Worm (Caenorhabditis elegans) whole organism, L1 larva: ENCODE measurements around the gene K08H2.3.

Experiments
- C34B4.2 ChIP-seq: sonication (generic microtip); optimal IDR thresholded peaks from 2 replicates; lab custom pipeline; 2017; ENCODE audit warnings: mild to moderate bottlenecking, missing genetic modification characterization, missing compliant biosample characterization
- F16B12.6 ChIP-seq: fragments of 150-350 bp; optimal IDR thresholded peaks from 2 replicates; lab custom pipeline; 2014; ENCODE audit warnings: missing biosample characterization, missing genetic modification characterization
- Y116A8C.19 ChIP-seq: sonication (generic microtip); optimal IDR thresholded peaks from 2 replicates; lab custom pipeline; 2016; ENCODE audit warnings: missing compliant biosample characterization, missing genetic modification characterization, borderline replicate concordance
- alr-1 ChIP-seq: fragments of 200-800 bp; sonication (Bioruptor generic); optimal IDR thresholded peaks from 2 replicates; lab custom pipeline; 2018; ENCODE audit warnings: borderline replicate concordance, mild to moderate bottlenecking, missing genetic modification characterization, missing compliant biosample characterization
- aly-2 ChIP-seq: fragments of 150-350 bp; optimal IDR thresholded peaks from 2 replicates; lab custom pipeline; 2014; ENCODE audit warnings: missing biosample characterization, missing genetic modification characterization
- blmp-1 ChIP-seq: fragments of 150-350 bp; optimal IDR thresholded peaks from 2 replicates; lab custom pipeline; 2014; ENCODE audit warnings: missing biosample characterization, missing genetic modification characterization
- ceh-63 ChIP-seq: fragments of 200-800 bp; sonication (Bioruptor generic); optimal IDR thresholded peaks from 2 replicates; lab custom pipeline; 2018; ENCODE audit warnings: mild to moderate bottlenecking, missing genetic modification characterization, missing compliant biosample characterization
- ceh-8 ChIP-seq: fragments of 200-800 bp; sonication (Bioruptor generic); optimal IDR thresholded peaks from 2 replicates; lab custom pipeline; 2018; ENCODE audit warnings: mild to moderate bottlenecking, missing genetic modification characterization, moderate library complexity, missing compliant biosample characterization
- ceh-90 ChIP-seq: sonication (generic microtip); optimal IDR thresholded peaks from 2 replicates; lab custom pipeline; 2016; ENCODE audit warnings: missing genetic modification characterization, missing compliant biosample characterization
- dpl-1 ChIP-seq, 3 experiments: fragments of 150-350 bp in 2 of 3; sonication (generic microtip) in 1 of 3; optimal IDR thresholded peaks; 2 replicates each; lab custom pipeline; 2014 to 2017; ENCODE audit warnings: missing biosample characterization in 3 of 3, missing genetic modification characterization in 3 of 3, missing genetic modification reagents in 3 of 3
- dsc-1 ChIP-seq: sonication (generic microtip); optimal IDR thresholded peaks from 2 replicates; lab custom pipeline; 2016; ENCODE audit warnings: mild to moderate bottlenecking, missing genetic modification characterization, missing compliant biosample characterization
- efl-1 ChIP-seq, 4 experiments: fragments of 150-350 bp; optimal IDR thresholded peaks in 3 of 4; peaks in 1 of 4; 1 replicate in 1 of 4; 2 replicates in 3 of 4; lab custom pipeline; 2014; ENCODE audit warnings: missing biosample characterization in 2 of 4, missing genetic modification characterization in 2 of 4, missing genetic modification reagents in 2 of 4
- efl-3 ChIP-seq: fragments of 200-800 bp; sonication (Bioruptor generic); optimal IDR thresholded peaks from 2 replicates; lab custom pipeline; 2018; ENCODE audit warnings: mild to moderate bottlenecking, missing genetic modification characterization, missing compliant biosample characterization
- egl-13 ChIP-seq: sonication (generic microtip); optimal IDR thresholded peaks from 2 replicates; lab custom pipeline; 2016; ENCODE audit warnings: missing genotype, missing genetic modification reagents, missing genetic modification characterization, missing compliant biosample characterization
- egl-27 ChIP-seq, 2 experiments: fragments of 150-350 bp in 1 of 2; sonication (generic microtip); optimal IDR thresholded peaks; 3 replicates each; lab custom pipeline; 2017 to 2018; ENCODE audit warnings: missing biosample characterization in 2 of 2, missing genetic modification characterization in 2 of 2, missing genetic modification reagents in 2 of 2
- elt-2 ChIP-seq: sonication (generic microtip); optimal IDR thresholded peaks from 2 replicates; lab custom pipeline; 2016; ENCODE audit warnings: missing genetic modification characterization, mild to moderate bottlenecking, inconsistent platforms, missing compliant biosample characterization, missing genetic modification reagents
- fkh-4 ChIP-seq: sonication (generic microtip); optimal IDR thresholded peaks from 2 replicates; lab custom pipeline; 2016; ENCODE audit warnings: missing compliant biosample characterization, missing genetic modification characterization, borderline replicate concordance
- hlh-17 ChIP-seq: fragments of 200-800 bp; sonication (Bioruptor generic); optimal IDR thresholded peaks from 2 replicates; lab custom pipeline; 2018; ENCODE audit warnings: missing genetic modification characterization, mild to moderate bottlenecking, missing compliant biosample characterization, moderate library complexity, borderline replicate concordance
- hpl-2 ChIP-seq: fragments of 150-350 bp; optimal IDR thresholded peaks from 2 replicates; lab custom pipeline; 2014; ENCODE audit warnings: missing biosample characterization, missing genetic modification reagents, missing genetic modification characterization
- isw-1 ChIP-seq: fragments of 200-800 bp; sonication (Bioruptor generic); IDR thresholded peaks from 2 replicates; pipeline ENCODE4 v1.3.6; 2022; ENCODE audit warnings: missing genetic modification characterization, missing compliant biosample characterization
- jun-1 ChIP-seq: fragments of 150-350 bp; optimal IDR thresholded peaks from 2 replicates; lab custom pipeline; 2014; ENCODE audit warnings: missing biosample characterization, missing genetic modification reagents, missing genetic modification characterization
- lin-14 ChIP-seq: fragments of 200-800 bp; sonication (Bioruptor generic); optimal IDR thresholded peaks from 2 replicates; lab custom pipeline; 2018; ENCODE audit warnings: mild to moderate bottlenecking, missing genetic modification characterization, moderate library complexity, missing compliant biosample characterization
- lin-35 ChIP-seq, 2 experiments: fragments of 150-350 bp; optimal IDR thresholded peaks; 2 replicates each; lab custom pipeline; 2014; ENCODE audit warnings: missing biosample characterization in 2 of 2, missing genetic modification characterization in 2 of 2, missing genetic modification reagents in 2 of 2
- lin-39 ChIP-seq: fragments of 150-350 bp; optimal IDR thresholded peaks from 2 replicates; lab custom pipeline; 2014; ENCODE audit warnings: missing biosample characterization, missing genetic modification reagents, missing genetic modification characterization
- lsy-2 ChIP-seq, 2 experiments: fragments of 150-350 bp; optimal IDR thresholded peaks; 2 replicates each; lab custom pipeline; 2014; ENCODE audit warnings: missing biosample characterization in 2 of 2, missing genetic modification characterization in 2 of 2
- nhr-11 ChIP-seq: fragments of 150-350 bp; optimal IDR thresholded peaks from 2 replicates; lab custom pipeline; 2014; ENCODE audit warnings: missing biosample characterization, missing genetic modification characterization
- nhr-20 ChIP-seq: sonication (generic microtip); optimal IDR thresholded peaks from 2 replicates; lab custom pipeline; 2016; ENCODE audit warnings: mild to moderate bottlenecking, missing genetic modification characterization, missing compliant biosample characterization
- nhr-237 ChIP-seq: fragments of 150-350 bp; optimal IDR thresholded peaks from 2 replicates; lab custom pipeline; 2014; ENCODE audit warnings: missing biosample characterization, missing genetic modification characterization
- nhr-47 ChIP-seq: sonication (generic microtip); optimal IDR thresholded peaks from 2 replicates; lab custom pipeline; 2016; ENCODE audit warnings: mild to moderate bottlenecking, missing genetic modification characterization, moderate library complexity, missing compliant biosample characterization
- nhr-77 ChIP-seq: fragments of 150-350 bp; optimal IDR thresholded peaks from 2 replicates; lab custom pipeline; 2014; ENCODE audit warnings: missing biosample characterization, missing genetic modification characterization
- nhr-85 ChIP-seq: sonication (generic microtip); peaks from one replicate; lab custom pipeline; 2016; ENCODE audit warnings: missing genetic modification characterization, inconsistent platforms, missing compliant biosample characterization
- nhr-90 ChIP-seq: sonication (generic microtip); optimal IDR thresholded peaks from 2 replicates; lab custom pipeline; 2016; ENCODE audit warnings: mild to moderate bottlenecking, missing genetic modification characterization, missing compliant biosample characterization; ENCODE audit not compliant: poor library complexity
- pag-3 ChIP-seq: sonication (generic microtip); optimal IDR thresholded peaks from 2 replicates; lab custom pipeline; 2017; ENCODE audit warnings: missing genetic modification characterization, mild to moderate bottlenecking, missing compliant biosample characterization, antibody characterized with exemption, borderline replicate concordance; ENCODE audit not compliant: insufficient read depth
- pax-3 ChIP-seq: fragments of 200-800 bp; sonication (Bioruptor generic); optimal IDR thresholded peaks from 2 replicates; lab custom pipeline; 2018; ENCODE audit warnings: mild to moderate bottlenecking, missing genetic modification characterization, moderate library complexity, missing compliant biosample characterization
- rnt-1 ChIP-seq: sonication (generic microtip); optimal IDR thresholded peaks from 2 replicates; lab custom pipeline; 2016; ENCODE audit warnings: mild to moderate bottlenecking, missing genetic modification characterization, moderate library complexity, missing compliant biosample characterization
- skn-1 ChIP-seq: fragments of 150-350 bp; optimal IDR thresholded peaks from 2 replicates; lab custom pipeline; 2014; ENCODE audit warnings: missing biosample characterization, missing genetic modification characterization
- snpc-4 ChIP-seq: fragments of 150-350 bp; optimal IDR thresholded peaks from 2 replicates; lab custom pipeline; 2014; ENCODE audit warnings: missing biosample characterization, missing genetic modification characterization
- tbx-2 ChIP-seq: sonication (generic microtip); optimal IDR thresholded peaks from 2 replicates; lab custom pipeline; 2016; ENCODE audit warnings: missing genetic modification characterization, missing compliant biosample characterization
- unc-130 ChIP-seq: fragments of 150-350 bp; optimal IDR thresholded peaks from 2 replicates; lab custom pipeline; 2017; ENCODE audit warnings: missing biosample characterization, missing genetic modification characterization, inconsistent platforms
- unc-30 ChIP-seq: sonication (generic microtip); optimal IDR thresholded peaks from 2 replicates; lab custom pipeline; 2017; ENCODE audit warnings: missing biosample characterization, missing genetic modification characterization
- unc-62 ChIP-seq: fragments of 150-350 bp; optimal IDR thresholded peaks from 2 replicates; lab custom pipeline; 2014; ENCODE audit warnings: missing biosample characterization, missing genetic modification reagents, missing genetic modification characterization
- ztf-4 ChIP-seq: fragments of 150-350 bp; optimal IDR thresholded peaks from 2 replicates; lab custom pipeline; 2014; ENCODE audit warnings: missing biosample characterization, missing genetic modification characterization

The K08H2.3 gene

DNA sequence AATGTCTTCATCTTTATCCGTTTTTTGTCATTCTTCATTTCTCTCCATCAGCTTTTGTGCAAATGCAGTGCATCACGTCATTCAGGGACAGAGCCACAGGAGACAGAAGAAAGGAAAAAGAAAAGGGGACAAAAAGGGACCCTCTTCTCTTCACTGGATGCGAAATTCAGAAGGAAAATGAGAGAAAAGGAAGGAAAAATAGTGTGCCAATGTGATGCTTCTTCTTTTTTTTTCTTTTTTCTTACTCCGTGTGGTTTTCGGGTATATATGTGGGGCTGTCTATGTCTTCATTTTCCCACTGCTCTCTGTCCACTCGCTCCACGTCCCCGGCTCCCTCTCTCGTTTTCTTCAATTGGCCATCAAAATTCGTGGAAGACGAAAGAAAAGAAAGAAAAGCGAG is 26.7 kb upstream of the K08H2.3 start (continued):
- no peak for TF ChIP-seq dpl-1 (GFP tag; optimal IDR thresholded peaks at IDR 0.05; lab: Kevin White, UChicago)
- peak; percentile 57 for TF ChIP-seq tbx-2 (tag; lab: Kevin White, UChicago)
- TF ChIP-seq lin-39 (tag; lab: Kevin White, UChicago): peak; percentile 46
- no peak for TF ChIP-seq efl-3 (GFP tag; lab: Kevin White, UChicago)
- peak; percentile 41 for TF ChIP-seq nhr-47 (tag; lab: Kevin White, UChicago)
- TF ChIP-seq ceh-8 (GFP tag; lab: Kevin White, UChicago): peak; percentile 10
- no peak for TF ChIP-seq blmp-1
- no peak for TF ChIP-seq unc-30 (tag; lab: Kevin White, UChicago)
- no peak for TF ChIP-seq elt-2 (tag; lab: Kevin White, UChicago)
- TF ChIP-seq hpl-2: no peak
- no peak for TF ChIP-seq unc-62 (GFP tag; lab: Kevin White, UChicago)
- no peak for TF ChIP-seq egl-13 (tag; lab: Kevin White, UChicago)
- TF ChIP-seq pax-3 (tag; lab: Kevin White, UChicago): no peak
- TF ChIP-seq lin-14 (GFP tag; lab: Kevin White, UChicago): peak; percentile 94
- TF ChIP-seq rnt-1 (tag; lab: Kevin White, UChicago): peak; percentile 27
- no peak for TF ChIP-seq skn-1 (tag; lab: Kevin White, UChicago)
- TF ChIP-seq lin-35 (GFP tag; optimal IDR thresholded peaks at IDR 0.05; lab: Kevin White, UChicago): peak in 1 of 2 experiments; percentile 31
- TF ChIP-seq aly-2 (tag; lab: Kevin White, UChicago): no peak

- TF ChIP-seq nhr-77 (tag; lab: Kevin White, UChicago): no peak
- peak; percentile 99 for TF ChIP-seq dsc-1 (tag; lab: Kevin White, UChicago)
- peak; percentile 93 for TF ChIP-seq fkh-4
Observed at ce11 chrX:13212528-13212927, 24.7 kb upstream of the K08H2.3 start.

DNA sequence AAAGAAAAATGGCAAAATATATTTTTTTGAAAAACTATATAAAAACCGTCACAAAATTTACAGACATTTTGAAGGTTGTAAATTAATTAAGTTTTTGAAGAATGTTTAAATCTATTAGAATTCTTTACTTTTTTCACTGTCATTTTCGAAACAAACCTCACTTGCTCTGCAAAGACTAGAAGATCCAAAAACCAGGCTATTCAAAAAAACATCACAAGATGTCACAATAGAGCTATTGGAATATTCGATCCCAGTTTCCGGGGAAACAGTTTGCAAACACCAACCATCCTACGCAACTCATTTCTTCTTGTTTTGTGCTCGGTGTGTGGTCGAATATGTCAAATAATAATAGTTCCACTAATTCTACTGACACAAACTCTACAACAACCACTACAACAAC is 20.4 kb upstream of the K08H2.3 start, which contains the start of gene R12H7.4:
Gene R12H7.4 (plus strand): TSS at position 301 of the 400 bp plus-strand sequence.
- no peak for TF ChIP-seq nhr-77 (tag; lab: Kevin White, UChicago)
- no peak for TF ChIP-seq efl-1 (optimal IDR thresholded peaks at IDR 0.05; lab: Kevin White, UChicago)
- peak in 1 of 2 experiments; percentile 29 for TF ChIP-seq efl-1 (GFP tag; optimal IDR thresholded peaks at IDR 0.05 in 1 of 2; lab: Kevin White, UChicago)
- no peak for TF ChIP-seq C34B4.2
- no peak for TF ChIP-seq nhr-20 (tag; lab: Kevin White, UChicago)

- no peak for TF ChIP-seq ztf-4 (tag; lab: Kevin White, UChicago)
- TF ChIP-seq hpl-2: no peak
- TF ChIP-seq nhr-77 (tag; lab: Kevin White, UChicago): no peak
- no peak for TF ChIP-seq tbx-2 (tag; lab: Kevin White, UChicago)
- TF ChIP-seq ceh-90 (tag; lab: Kevin White, UChicago): no peak
- no peak for TF ChIP-seq nhr-90
- TF ChIP-seq ceh-8 (GFP tag; lab: Kevin White, UChicago): no peak
Observed at ce11 chrX:13217940-13218339, 19.3 kb upstream of the K08H2.3 start.

DNA sequence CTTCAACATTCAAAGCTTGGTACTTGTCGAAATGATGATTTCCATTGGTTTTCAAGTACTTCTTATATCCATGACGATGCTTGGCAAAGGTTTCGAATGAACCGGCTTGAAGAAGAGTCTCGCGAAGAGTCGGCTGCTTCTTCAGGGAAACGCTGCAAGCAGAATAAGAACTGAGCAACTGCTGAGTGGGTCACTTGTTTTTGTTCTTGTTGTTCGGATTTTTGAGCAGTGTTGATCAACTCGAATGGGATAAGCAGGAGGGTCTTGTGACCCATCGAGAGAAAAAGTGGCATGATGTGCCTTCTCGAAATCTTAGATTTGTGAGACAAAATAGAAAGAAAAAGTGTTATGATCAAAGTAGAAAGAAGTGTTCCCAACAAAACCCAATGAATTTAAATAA is 16.6 kb upstream of the K08H2.3 start:
- TF ChIP-seq lsy-2 (tag; optimal IDR thresholded peaks at IDR 0.05; lab: Kevin White, UChicago) (peak in 1 of 2 experiments; percentile 40), jun-1 (tag; lab: Kevin White, UChicago) (no peak), aly-2 (tag; lab: Kevin White, UChicago) (no peak), elt-2 (tag; lab: Kevin White, UChicago) (no peak), ceh-63 (no peak), nhr-85 (tag; lab: Kevin White, UChicago) (no peak), nhr-90 (no peak), F16B12.6 (tag; lab: Kevin White, UChicago) (no peak), nhr-47 (tag; lab: Kevin White, UChicago) (no peak), nhr-11 (tag; lab: Kevin White, UChicago) (no peak), unc-130 (tag; lab: Kevin White, UChicago) (peak; percentile 36), isw-1 (GFP tag; lab: Robert Waterston, UW) (no peak), rnt-1 (tag; lab: Kevin White, UChicago) (peak; percentile 65), egl-27 (tag; optimal IDR thresholded peaks at IDR 0.05; lab: Kevin White, UChicago) (no peak), nhr-237 (tag; lab: Kevin White, UChicago) (no peak), pag-3 (tag; lab: Kevin White, UChicago) (peak; percentile 71), pax-3 (tag; lab: Kevin White, UChicago) (no peak), blmp-1 (no peak), ceh-8 (GFP tag; lab: Kevin White, UChicago) (no peak), snpc-4 (tag; lab: Kevin White, UChicago) (peak; percentile 84), hlh-17 (GFP tag; lab: Kevin White, UChicago) (no peak), unc-62 (GFP tag; lab: Kevin White, UChicago) (no peak), alr-1 (tag; lab: Kevin White, UChicago) (no peak), Y116A8C.19 (tag; lab: Kevin White, UChicago) (no peak)
